Fruit fly (Drosophila melanogaster) whole organism: Measurements from ENCODE around the gene SPE.

Experiments
- CG8478 ChIP-seq: fragments of >200 bp; optimal IDR thresholded peaks from 2 replicates; lab custom pipeline; 2018; ENCODE audit warnings: inconsistent platforms
- Dll ChIP-seq: fragments of >200 bp; optimal IDR thresholded peaks from 2 replicates; lab custom pipeline; 2017
- EcR ChIP-seq, 2 experiments: fragments of >200 bp; optimal IDR thresholded peaks; 2 replicates each; lab custom pipeline; 2017; ENCODE audit warnings: missing biosample characterization in 2 of 2, missing genetic modification characterization in 2 of 2, missing genetic modification reagents in 2 of 2
- pan ChIP-seq: fragments of >200 bp; optimal IDR thresholded peaks from 2 replicates; lab custom pipeline; 2017
- psq ChIP-seq: fragments of >200 bp; optimal IDR thresholded peaks from 2 replicates; lab custom pipeline; 2017
- usp ChIP-seq: fragments of >200 bp; optimal IDR thresholded peaks from 2 replicates; lab custom pipeline; 2017; ENCODE audit warnings: missing biosample characterization, missing genetic modification characterization, mixed read lengths

- TF ChIP-seq usp (GFP tag; lab: Kevin White, UChicago): no peak
- no peak for TF ChIP-seq CG8478 (lab: Kevin White, UChicago)
- TF ChIP-seq pan (lab: Kevin White, UChicago): no peak
- no peak for TF ChIP-seq psq (lab: Kevin White, UChicago)
- TF ChIP-seq Dll (lab: Kevin White, UChicago): no peak
- no peak for TF ChIP-seq EcR (GFP tag; optimal IDR thresholded peaks at IDR 0.05; lab: Kevin White, UChicago)
Observed at dm6 chr3R:23733771-23734170, 47.7 kb downstream of the SPE start.
